Fruit fly (Drosophila melanogaster) whole organism, embryonic: ENCODE data around the gene CG4461.
A peak's percentile ranks its signal among the peaks of the same experiment; 100 is the strongest.

ENCODE experiments used
- ATbp ChIP-seq: fragments of 200-800 bp; sonication (Bioruptor generic); optimal IDR thresholded peaks from 2 replicates; lab custom pipeline; 2017; ENCODE audit warnings: missing biosample characterization, mild to moderate bottlenecking, missing genetic modification characterization, missing genetic modification reagents
- Bgb ChIP-seq: fragments of 200-800 bp; sonication (Bioruptor generic); IDR thresholded peaks from 2 replicates; pipeline ENCODE4 v1.3.6; 2022; ENCODE audit warnings: missing biosample characterization, missing genetic modification characterization; ENCODE audit not compliant: partially characterized antibody
- CG10565 ChIP-seq: fragments of 200-800 bp; sonication (Bioruptor generic); optimal IDR thresholded peaks from 3 replicates; lab custom pipeline; 2016; ENCODE audit warnings: missing biosample characterization, mild to moderate bottlenecking, missing genetic modification characterization
- CG10654 ChIP-seq: fragments of 200-800 bp; sonication (Bioruptor generic); optimal IDR thresholded peaks from 2 replicates; lab custom pipeline; 2016; ENCODE audit warnings: missing biosample characterization, missing genetic modification characterization
- CG11247 ChIP-seq: fragments of 200-800 bp; sonication (Bioruptor generic); IDR thresholded peaks from 2 replicates; pipeline ENCODE4 v1.3.6; 2022; ENCODE audit warnings: missing biosample characterization, missing genetic modification characterization
- CG12659 ChIP-seq: fragments of 200-800 bp; sonication (Bioruptor generic); optimal IDR thresholded peaks from 3 replicates; lab custom pipeline; 2017; ENCODE audit warnings: mild to moderate bottlenecking, missing biosample characterization, missing genetic modification reagents, missing genetic modification characterization
- CG13296 ChIP-seq: fragments of 200-800 bp; sonication (Bioruptor generic); optimal IDR thresholded peaks from 3 replicates; lab custom pipeline; 2018; ENCODE audit warnings: missing biosample characterization, mild to moderate bottlenecking, missing genetic modification characterization
- CG14441 ChIP-seq: fragments of 200-800 bp; sonication (Bioruptor generic); IDR thresholded peaks from 2 replicates; pipeline ENCODE4 v1.3.6; 2022; ENCODE audit warnings: missing biosample characterization, missing genetic modification characterization
- CG2199 ChIP-seq: fragments of 200-800 bp; sonication (Bioruptor generic); IDR thresholded peaks from 3 replicates; pipeline ENCODE4 v1.3.6; 2022; ENCODE audit warnings: missing biosample characterization, missing genetic modification characterization
- CG34422 ChIP-seq: fragments of 200-800 bp; sonication (Bioruptor generic); IDR thresholded peaks from 3 replicates; pipeline ENCODE4 v1.3.6; 2022; ENCODE audit warnings: missing biosample characterization, missing genetic modification characterization
- CG3726 ChIP-seq: fragments of 200-800 bp; sonication (Bioruptor generic); IDR thresholded peaks from 3 replicates; pipeline ENCODE4, ENCODE4 v1.3.6; 2022; ENCODE audit warnings: missing biosample characterization, missing genetic modification characterization
- CG4360 ChIP-seq: fragments of 200-800 bp; sonication (Bioruptor generic); IDR thresholded peaks from 2 replicates; pipeline ENCODE4 v1.3.6; 2022; ENCODE audit warnings: missing biosample characterization, missing genetic modification characterization
- CG5953 ChIP-seq: fragments of 200-800 bp; sonication (Bioruptor generic); IDR thresholded peaks from 2 replicates; pipeline ENCODE4 v1.3.6; 2022; ENCODE audit warnings: missing biosample characterization, missing genetic modification characterization
- CG6175 ChIP-seq: fragments of 200-800 bp; sonication (Bioruptor generic); IDR thresholded peaks from 3 replicates; pipeline ENCODE4 v1.3.6; 2022; ENCODE audit warnings: missing biosample characterization, missing genetic modification characterization
- CG6654 ChIP-seq: fragments of 200-800 bp; sonication (Bioruptor generic); optimal IDR thresholded peaks from 2 replicates; lab custom pipeline; 2017; ENCODE audit warnings: missing biosample characterization, mild to moderate bottlenecking, missing genetic modification characterization
- CG6813 ChIP-seq: fragments of 200-800 bp; sonication (Bioruptor generic); optimal IDR thresholded peaks from 2 replicates; lab custom pipeline; 2017; ENCODE audit warnings: missing biosample characterization, missing genetic modification characterization, mild to moderate bottlenecking, moderate library complexity, missing genetic modification reagents
- CG7745 ChIP-seq: fragments of 200-800 bp; sonication (Bioruptor generic); optimal IDR thresholded peaks from 2 replicates; lab custom pipeline; 2018; ENCODE audit warnings: missing biosample characterization, mild to moderate bottlenecking, missing genetic modification characterization, moderate library complexity
- CG8388 ChIP-seq: fragments of 200-800 bp; sonication (Bioruptor generic); optimal IDR thresholded peaks from 2 replicates; lab custom pipeline; 2019; ENCODE audit warnings: missing biosample characterization, mild to moderate bottlenecking, missing genetic modification characterization, moderate library complexity
- CG9932 ChIP-seq: fragments of 200-800 bp; sonication (Bioruptor generic); IDR thresholded peaks from 2 replicates; pipeline ENCODE4 v1.3.6; 2022; ENCODE audit warnings: missing biosample characterization, missing genetic modification characterization
- Camta ChIP-seq: fragments of 200-800 bp; sonication (Bioruptor generic); optimal IDR thresholded peaks from 2 replicates; lab custom pipeline; 2016; ENCODE audit warnings: missing biosample characterization, missing genetic modification characterization
- Elba2 ChIP-seq: fragments of 200-800 bp; sonication (Bioruptor generic); optimal IDR thresholded peaks from 3 replicates; lab custom pipeline; 2016; ENCODE audit warnings: missing biosample characterization, missing genetic modification characterization
- Ets65A ChIP-seq: fragments of 200-800 bp; sonication (Bioruptor generic); peaks from one replicate; lab custom pipeline; 2016; ENCODE audit warnings: missing biosample characterization, missing genetic modification characterization
- H15 ChIP-seq: fragments of 200-800 bp; sonication (Bioruptor generic); IDR thresholded peaks from 3 replicates; pipeline ENCODE4 v1.3.6; 2022; ENCODE audit warnings: missing biosample characterization, missing genetic modification characterization
- H2.0 ChIP-seq: fragments of 200-800 bp; sonication (Bioruptor generic); IDR thresholded peaks from 2 replicates; pipeline ENCODE4 v1.3.6; 2022; ENCODE audit warnings: missing biosample characterization, missing genetic modification characterization
- HLH54F ChIP-seq: fragments of 200-800 bp; sonication (Bioruptor generic); optimal IDR thresholded peaks from 3 replicates; lab custom pipeline; 2016; ENCODE audit warnings: missing biosample characterization, missing genetic modification characterization
- Hsf ChIP-seq: fragments of 200-800 bp; sonication (Bioruptor generic); optimal IDR thresholded peaks from 3 replicates; lab custom pipeline; 2016; ENCODE audit warnings: missing biosample characterization, missing genetic modification characterization
- Kr ChIP-seq: fragments of 200-800 bp; sonication (Bioruptor generic); optimal IDR thresholded peaks from 2 replicates; lab custom pipeline; 2017; ENCODE audit warnings: missing biosample characterization, mild to moderate bottlenecking, missing genetic modification characterization
- MBD-R2 ChIP-seq: fragments of 200-800 bp; sonication (Bioruptor generic); IDR thresholded peaks from 2 replicates; pipeline ENCODE4 v1.3.6; 2022; ENCODE audit warnings: missing biosample characterization, missing genetic modification characterization
- MESR4 ChIP-seq: fragments of 200-800 bp; sonication (Bioruptor generic); optimal IDR thresholded peaks from 2 replicates; lab custom pipeline; 2018; ENCODE audit warnings: missing biosample characterization, mild to moderate bottlenecking, missing genetic modification characterization, moderate library complexity
- Max ChIP-seq: fragments of 200-800 bp; sonication (Bioruptor generic); optimal IDR thresholded peaks from 2 replicates; lab custom pipeline; 2016; ENCODE audit warnings: missing biosample characterization, mild to moderate bottlenecking, missing genetic modification characterization
- Nf-YC ChIP-seq: fragments of 200-800 bp; optimal IDR thresholded peaks from 3 replicates; lab custom pipeline; 2019; ENCODE audit warnings: missing biosample characterization, mild to moderate bottlenecking, missing genetic modification characterization, moderate library complexity
- Scr ChIP-seq: fragments of 200-800 bp; sonication (Bioruptor generic); IDR thresholded peaks from 2 replicates; pipeline ENCODE4 v1.3.6; 2022; ENCODE audit warnings: missing biosample characterization, missing genetic modification characterization; ENCODE audit not compliant: partially characterized antibody
- Side ChIP-seq: fragments of 200-800 bp; sonication (Bioruptor generic); optimal IDR thresholded peaks from 2 replicates; lab custom pipeline; 2016; ENCODE audit warnings: missing biosample characterization, missing genetic modification characterization
- Stat92E ChIP-seq, 3 experiments: fragments of >200 bp in 2 of 3; fragments of 200-800 bp in 1 of 3; sonication (Bioruptor generic) in 1 of 3; optimal IDR thresholded peaks; 2 replicates each; lab custom pipeline; 2017 to 2019; ENCODE audit warnings: missing biosample characterization in 3 of 3, missing genetic modification characterization in 3 of 3, mild to moderate bottlenecking in 1 of 3, moderate library complexity in 1 of 3
- Xbp1 ChIP-seq: fragments of 200-800 bp; sonication (Bioruptor generic); optimal IDR thresholded peaks from 3 replicates; lab custom pipeline; 2016; ENCODE audit warnings: missing biosample characterization, mild to moderate bottlenecking, missing genetic modification characterization
- ap ChIP-seq: fragments of 200-800 bp; sonication (Bioruptor generic); IDR thresholded peaks from 2 replicates; pipeline ENCODE4 v1.3.6; 2022; ENCODE audit warnings: missing biosample characterization, missing genetic modification characterization
- cas ChIP-seq: fragments of 200-800 bp; sonication (Bioruptor generic); IDR thresholded peaks from 2 replicates; pipeline ENCODE4 v1.3.6; 2022; ENCODE audit warnings: missing biosample characterization, missing genetic modification characterization
- chif ChIP-seq, 2 experiments: fragments of 200-800 bp; sonication (Bioruptor generic); optimal IDR thresholded peaks; 3 replicates each; lab custom pipeline; 2016; ENCODE audit warnings: missing biosample characterization in 2 of 2, missing genetic modification characterization in 2 of 2
- crp ChIP-seq, 2 experiments: fragments of 200-800 bp; sonication (Bioruptor generic); optimal IDR thresholded peaks; 2 replicates in 1 of 2; 3 replicates in 1 of 2; lab custom pipeline; 2017; ENCODE audit warnings: missing biosample characterization in 2 of 2, missing genetic modification characterization in 2 of 2, mild to moderate bottlenecking in 1 of 2, moderate library complexity in 1 of 2
- kay ChIP-seq: fragments of 200-800 bp; sonication (Bioruptor generic); optimal IDR thresholded peaks from 2 replicates; lab custom pipeline; 2016; ENCODE audit warnings: missing biosample characterization, missing genetic modification characterization
- lbe ChIP-seq: fragments of 200-800 bp; sonication (Bioruptor generic); optimal IDR thresholded peaks from 2 replicates; lab custom pipeline; 2016; ENCODE audit warnings: missing biosample characterization, mild to moderate bottlenecking, missing genetic modification characterization
- odd ChIP-seq: fragments of 200-800 bp; sonication (Bioruptor generic); optimal IDR thresholded peaks from 2 replicates; lab custom pipeline; 2017; ENCODE audit warnings: missing biosample characterization, mild to moderate bottlenecking, missing genetic modification characterization
- otp ChIP-seq: fragments of 200-800 bp; sonication (Bioruptor generic); IDR thresholded peaks from 3 replicates; pipeline ENCODE4, ENCODE4 v1.3.6; 2022; ENCODE audit warnings: missing biosample characterization, missing genetic modification characterization
- salm ChIP-seq: fragments of 200-800 bp; sonication (Bioruptor generic); optimal IDR thresholded peaks from 2 replicates; lab custom pipeline; 2018; ENCODE audit warnings: missing biosample characterization, mild to moderate bottlenecking, missing genetic modification characterization
- sens ChIP-seq: fragments of 200-800 bp; sonication (Bioruptor generic); peaks from one replicate; lab custom pipeline; 2016; ENCODE audit warnings: missing biosample characterization, missing genetic modification characterization
- sob ChIP-seq: fragments of 200-800 bp; sonication (Bioruptor generic); IDR thresholded peaks from 2 replicates; pipeline ENCODE4 v1.3.6; 2022; ENCODE audit warnings: missing biosample characterization, missing genetic modification characterization
- tap ChIP-seq: fragments of 200-800 bp; optimal IDR thresholded peaks from 3 replicates; lab custom pipeline; 2019; ENCODE audit warnings: missing biosample characterization, mild to moderate bottlenecking, missing genetic modification characterization, moderate library complexity
- tup ChIP-seq: fragments of 200-800 bp; sonication (Bioruptor generic); optimal IDR thresholded peaks from 2 replicates; lab custom pipeline; 2016; ENCODE audit warnings: missing biosample characterization, mild to moderate bottlenecking, missing genetic modification characterization, moderate library complexity
- wor ChIP-seq: fragments of 200-800 bp; sonication (Bioruptor generic); IDR thresholded peaks from 2 replicates; pipeline ENCODE4 v1.3.6; 2022; ENCODE audit warnings: missing biosample characterization, missing genetic modification characterization
- zen2 ChIP-seq: fragments of 200-800 bp; sonication (Bioruptor generic); IDR thresholded peaks from 3 replicates; pipeline ENCODE4 v1.3.6; 2022; ENCODE audit warnings: missing biosample characterization, missing genetic modification characterization; ENCODE audit not compliant: partially characterized antibody
- zfh2 ChIP-seq: fragments of 200-800 bp; sonication (Bioruptor generic); optimal IDR thresholded peaks from 2 replicates; lab custom pipeline; 2016; ENCODE audit warnings: missing biosample characterization, missing genetic modification characterization

CG4461 gene

DNA sequence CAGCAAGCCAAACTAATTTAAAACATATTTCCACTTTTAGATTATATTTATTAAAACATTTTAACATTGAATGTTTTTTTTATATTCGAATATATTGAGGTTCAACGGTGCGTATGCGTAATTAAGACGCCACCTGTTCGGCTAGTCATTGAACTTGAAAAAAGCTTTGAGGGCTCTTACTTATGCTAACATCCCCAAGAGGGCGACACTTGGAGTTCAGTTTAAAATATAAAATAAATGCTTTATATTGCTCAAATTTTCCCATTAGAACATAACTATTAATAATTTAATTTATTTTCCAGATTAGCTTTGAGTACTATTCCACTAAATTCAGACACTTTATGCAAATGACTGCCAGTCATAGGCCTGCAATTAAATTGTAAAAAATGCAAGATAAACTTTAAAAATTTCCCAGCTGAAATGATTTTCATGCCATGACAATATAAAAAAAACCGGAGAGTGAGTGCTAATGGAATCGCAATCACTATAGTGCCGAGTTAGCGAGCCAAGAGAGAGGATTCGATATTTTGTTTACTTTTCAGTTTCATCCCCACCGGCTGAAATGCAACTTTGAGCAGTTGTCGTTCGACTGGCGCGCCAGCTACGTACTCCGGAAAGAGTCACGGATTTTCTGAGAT is 41.4 kb upstream of the CG4461 start, which contains the start of gene PGRP-LA (continued):
- TF ChIP-seq odd (GFP tag; lab: Kevin White, UChicago) = no peak
- TF ChIP-seq Camta = no peak
- no peak for TF ChIP-seq MBD-R2 (GFP tag; lab: Robert Waterston, UW)
- no peak for TF ChIP-seq Stat92E (GFP tag; optimal IDR thresholded peaks at IDR 0.05; lab: Kevin White, UChicago)
- no peak for TF ChIP-seq ap
- TF ChIP-seq H15 (GFP tag; lab: Robert Waterston, UW) = 0 out of 3 replicates have a peak, but pooled peaks have one; percentile 35
- no peak for TF ChIP-seq CG3726
- TF ChIP-seq CG6813 (GFP tag; lab: Kevin White, UChicago) = no peak
- TF ChIP-seq CG6654 (GFP tag; lab: Kevin White, UChicago) = no peak
- TF ChIP-seq CG9932 (GFP tag; lab: Robert Waterston, UW) = no peak; the same call in 1 of the 2 replicates
- TF ChIP-seq Nf-YC (tag; lab: Kevin White, UChicago) = no peak
- TF ChIP-seq CG34422 (GFP tag; lab: Robert Waterston, UW) = no peak
- TF ChIP-seq Side (GFP tag; lab: Kevin White, UChicago) = no peak
- no peak for TF ChIP-seq Elba2 (GFP tag; lab: Kevin White, UChicago)
- no peak for TF ChIP-seq zfh2 (GFP tag; lab: Kevin White, UChicago)
- no peak for TF ChIP-seq Kr (GFP tag; lab: Kevin White, UChicago)
- peak; percentile 29; the same call in 1 of the 2 replicates for TF ChIP-seq H2.0 (GFP tag; lab: Robert Waterston, UW)
- TF ChIP-seq otp = no peak
- TF ChIP-seq CG2199 = no peak
- no peak for TF ChIP-seq zen2 (GFP tag; lab: Robert Waterston, UW)
- peak; percentile 77 for TF ChIP-seq sens
- no peak for TF ChIP-seq HLH54F
- 0 out of 2 replicates have a peak, but pooled peaks have one; percentile 52 for TF ChIP-seq CG14441
- TF ChIP-seq ATbp (GFP tag; lab: Kevin White, UChicago) = peak; percentile 15
- TF ChIP-seq salm = no peak
- TF ChIP-seq CG8388 (GFP tag; lab: Kevin White, UChicago) = no peak
- no peak for TF ChIP-seq crp (GFP tag; optimal IDR thresholded peaks at IDR 0.05; lab: Kevin White, UChicago)
- no peak for TF ChIP-seq CG4360 (GFP tag; lab: Robert Waterston, UW)
- no peak for TF ChIP-seq wor
- no peak for TF ChIP-seq cas (GFP tag; lab: Robert Waterston, UW)
- no peak for TF ChIP-seq Max (GFP tag; lab: Kevin White, UChicago)
- TF ChIP-seq chif (GFP tag; optimal IDR thresholded peaks at IDR 0.05; lab: Kevin White, UChicago) = no peak
- TF ChIP-seq CG5953 (GFP tag; lab: Robert Waterston, UW) = no peak
- TF ChIP-seq lbe (GFP tag; lab: Kevin White, UChicago) = no peak
- no peak for TF ChIP-seq MESR4 (GFP tag; lab: Kevin White, UChicago)
- no peak for TF ChIP-seq Scr (GFP tag; lab: Robert Waterston, UW)
- no peak for TF ChIP-seq CG10654 (GFP tag; lab: Kevin White, UChicago)
- no peak for TF ChIP-seq Ets65A (GFP tag; lab: Kevin White, UChicago)
- peak; percentile 55 for TF ChIP-seq Xbp1 (GFP tag; lab: Kevin White, UChicago)
- peak; percentile 64; the same call in 1 of the 2 replicates for TF ChIP-seq sob
- no peak for TF ChIP-seq CG7745 (tag; lab: Kevin White, UChicago)
- peak; percentile 38 for TF ChIP-seq CG13296 (GFP tag; lab: Kevin White, UChicago)
- no peak for TF ChIP-seq CG10565
- peak; percentile 30 for TF ChIP-seq Hsf
- peak; percentile 80 for TF ChIP-seq CG11247 (GFP tag; lab: Robert Waterston, UW)
- no peak for TF ChIP-seq CG6175 (GFP tag; lab: Robert Waterston, UW)
- TF ChIP-seq tup (GFP tag; lab: Kevin White, UChicago) = no peak
- no peak for TF ChIP-seq Bgb (GFP tag; lab: Robert Waterston, UW)
- no peak for TF ChIP-seq kay (GFP tag; lab: Kevin White, UChicago)
- TF ChIP-seq tap (tag; lab: Kevin White, UChicago) = no peak
- no peak for TF ChIP-seq CG12659
